Fruit fly (Drosophila melanogaster): ENCODE results near the gene CG11638.
A peak's percentile ranks its signal among the peaks of the same experiment; 100 is the strongest.

The CG11638 gene

dm6 chrX:1052684-1053389, 26.3 kb upstream of the CG11638 start (continued):
- TF ChIP-seq pan (optimal IDR thresholded peaks at IDR 0.05), result no peak
- TF ChIP-seq pan (GFP tag; optimal IDR thresholded peaks at IDR 0.05 in 1 of 2, IDR thresholded peaks at IDR 0.05 in 1 of 2), result peak in 1 of 2 experiments; percentile 37
- TF ChIP-seq schlank (tag; optimal IDR thresholded peaks at IDR 0.05), result no peak
- TF ChIP-seq mam (GFP tag; optimal IDR thresholded peaks at IDR 0.05), result peak; percentile 37
- TF ChIP-seq Spps (tag; optimal IDR thresholded peaks at IDR 0.05), result no peak
- no peak for TF ChIP-seq CG30020 (tag; optimal IDR thresholded peaks at IDR 0.05)
- TF ChIP-seq pho (GFP tag; optimal IDR thresholded peaks at IDR 0.05), result no peak
- no peak for TF ChIP-seq trh (GFP tag; optimal IDR thresholded peaks at IDR 0.05)
- no peak for TF ChIP-seq CG13287 (GFP tag; IDR thresholded peaks at IDR 0.05; ENCODE audit: partially characterized antibody)
- peak; percentile 1 for TF ChIP-seq CG8388 (GFP tag; optimal IDR thresholded peaks at IDR 0.05)
- no peak for TF ChIP-seq CG4854 (GFP tag; optimal IDR thresholded peaks at IDR 0.05)
- TF ChIP-seq chif (GFP tag; optimal IDR thresholded peaks at IDR 0.05), result peak in 1 of 2 experiments; percentile 36
- TF ChIP-seq E2f2 (GFP tag; IDR thresholded peaks at IDR 0.05), result peak; percentile 12; the same call in 1 of the 2 replicates
- no peak for TF ChIP-seq B-H2 (GFP tag; optimal IDR thresholded peaks at IDR 0.05)
- TF ChIP-seq CG10543 (GFP tag; optimal IDR thresholded peaks at IDR 0.05), result no peak
- TF ChIP-seq Dfd (GFP tag; optimal IDR thresholded peaks at IDR 0.05), result no peak
- TF ChIP-seq btn (GFP tag; optimal IDR thresholded peaks at IDR 0.05), result no peak
- 0 out of 2 replicates have a peak, but pooled peaks have one; percentile 32 for TF ChIP-seq ranshi (GFP tag; IDR thresholded peaks at IDR 0.05)
- TF ChIP-seq ssp (GFP tag; IDR thresholded peaks at IDR 0.05), result peak; percentile 33; the same call in 1 of the 2 replicates
- TF ChIP-seq CG1024 (GFP tag; IDR thresholded peaks at IDR 0.05), result 0 out of 2 replicates have a peak, but pooled peaks have one; percentile 29
- peak; percentile 31 for TF ChIP-seq Atf-2 (GFP tag; optimal IDR thresholded peaks at IDR 0.05)
- TF ChIP-seq ac (GFP tag; optimal IDR thresholded peaks at IDR 0.05), result no peak
- peak; percentile 16; the same call in 1 of the 2 replicates for TF ChIP-seq CG6689 (GFP tag; IDR thresholded peaks at IDR 0.05)
- peak in 1 of 2 experiments; percentile 9 for TF ChIP-seq Hr78 (GFP tag; optimal IDR thresholded peaks at IDR 0.05)
- TF ChIP-seq Mrtf (GFP tag; IDR thresholded peaks at IDR 0.05), result peak; percentile 61; the same call in 2 of the 3 replicates
- no peak for TF ChIP-seq shn (GFP tag; optimal IDR thresholded peaks at IDR 0.05)
- no peak for TF ChIP-seq chinmo (GFP tag; IDR thresholded peaks at IDR 0.05; ENCODE audit: partially characterized antibody)
- no peak for TF ChIP-seq dimm (GFP tag; IDR thresholded peaks at IDR 0.05)
- TF ChIP-seq CG12942 (GFP tag; optimal IDR thresholded peaks at IDR 0.05), result no peak
- TF ChIP-seq Opbp (GFP tag; IDR thresholded peaks at IDR 0.05; ENCODE audit: partially characterized antibody), result no peak
- no peak for TF ChIP-seq CG10959 (GFP tag; IDR thresholded peaks at IDR 0.05)
- TF ChIP-seq CG4360 (GFP tag; IDR thresholded peaks at IDR 0.05), result no peak
- peak; percentile 88 for TF ChIP-seq Med (GFP tag)
- TF ChIP-seq CG9932 (GFP tag; IDR thresholded peaks at IDR 0.05), result no peak
- peak; percentile 52 for TF ChIP-seq dmrt11E (tag; optimal IDR thresholded peaks at IDR 0.05)
- no peak for TF ChIP-seq CG42726 (GFP tag; IDR thresholded peaks at IDR 0.05; ENCODE audit: partially characterized antibody)
- TF ChIP-seq CG17568 (GFP tag; optimal IDR thresholded peaks at IDR 0.05), result no peak
- TF ChIP-seq sug (tag; optimal IDR thresholded peaks at IDR 0.05), result no peak
- TF ChIP-seq ro (GFP tag; IDR thresholded peaks at IDR 0.05), result no peak
- TF ChIP-seq tin (GFP tag; optimal IDR thresholded peaks at IDR 0.05), result peak; percentile 62
- TF ChIP-seq slou (GFP tag; optimal IDR thresholded peaks at IDR 0.05), result no peak
- TF ChIP-seq toy (GFP tag; IDR thresholded peaks at IDR 0.05), result no peak
- no peak for TF ChIP-seq p53 (GFP tag; optimal IDR thresholded peaks at IDR 0.05)
- peak; percentile 7 for TF ChIP-seq gsb-n (tag; optimal IDR thresholded peaks at IDR 0.05)
- no peak for TF ChIP-seq Camta (GFP tag; optimal IDR thresholded peaks at IDR 0.05)
- TF ChIP-seq CG10431 (GFP tag; optimal IDR thresholded peaks at IDR 0.05), result no peak
- no peak for TF ChIP-seq Tbp (GFP tag; optimal IDR thresholded peaks at IDR 0.05)
- no peak for TF ChIP-seq insv (GFP tag; optimal IDR thresholded peaks at IDR 0.05)
- TF ChIP-seq BEAF-32 (GFP tag; optimal IDR thresholded peaks at IDR 0.05), result no peak
- peak; percentile 42 for TF ChIP-seq CG14667 (GFP tag; IDR thresholded peaks at IDR 0.05)
